Fruit fly (Drosophila melanogaster): ENCODE results near the gene promL.

Gene promL

DNA sequence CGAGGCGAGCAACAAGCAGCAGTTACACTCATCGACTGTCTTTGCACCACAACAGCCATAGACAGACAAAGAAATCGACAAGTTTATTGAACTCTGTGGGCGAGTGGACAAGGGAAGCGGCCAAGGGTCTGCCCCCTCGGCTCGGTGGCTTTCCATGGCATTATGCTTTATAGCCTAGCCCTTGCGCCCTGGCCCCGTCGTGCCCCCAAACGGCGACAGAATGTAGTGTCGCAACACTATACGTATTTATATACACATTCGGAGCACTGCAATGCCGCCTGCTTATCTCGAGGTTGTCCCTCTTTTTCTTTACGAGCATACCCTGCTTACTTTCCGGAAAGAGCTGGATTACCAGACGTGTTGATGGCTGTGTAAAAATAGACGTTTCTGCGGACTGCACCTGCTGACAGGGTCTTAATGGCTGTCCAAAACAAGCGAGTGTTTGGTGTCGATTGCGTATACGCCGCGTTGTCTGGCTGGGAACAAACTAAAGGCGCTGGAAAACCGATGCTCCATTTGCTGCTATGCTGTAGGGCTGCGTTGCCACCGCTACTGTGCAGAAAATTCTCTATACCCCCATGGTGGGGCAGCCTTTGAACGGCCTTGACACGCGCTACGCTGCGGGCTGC is 4.7 kb downstream of the promL start:
- TF ChIP-seq Vsx2 (GFP tag; optimal IDR thresholded peaks at IDR 0.05; ENCODE audit: partially characterized antibody) (no peak), ey (GFP tag; optimal IDR thresholded peaks at IDR 0.05) (no peak), dsf (GFP tag; optimal IDR thresholded peaks at IDR 0.05; ENCODE audit: borderline replicate concordance) (no peak)

- TF ChIP-seq sv (GFP tag; optimal IDR thresholded peaks at IDR 0.05) (no peak), OdsH (GFP tag; optimal IDR thresholded peaks at IDR 0.05) (no peak), Sp1 (GFP tag; optimal IDR thresholded peaks at IDR 0.05) (peak; percentile 8), fru (GFP tag; optimal IDR thresholded peaks at IDR 0.05) (no peak)
Measured at dm6 chr3L:3121769-3122432, 5.6 kb downstream of the promL start.

- TF ChIP-seq Hnf4 (GFP tag; optimal IDR thresholded peaks at IDR 0.05) (no peak), Sp1 (GFP tag; optimal IDR thresholded peaks at IDR 0.05) (no peak), woc (GFP tag; optimal IDR thresholded peaks at IDR 0.05) (no peak), brk (GFP tag; optimal IDR thresholded peaks at IDR 0.05) (no peak), CG9705 (GFP tag; optimal IDR thresholded peaks at IDR 0.05) (no peak), N (GFP tag; optimal IDR thresholded peaks at IDR 0.05) (no peak), lola (GFP tag; optimal IDR thresholded peaks at IDR 0.05) (no peak), Abd-B (GFP tag; optimal IDR thresholded peaks at IDR 0.05) (no peak)
Measured at dm6 chr3L:3114367-3114766, 13.2 kb downstream of the promL start, which contains the start of gene CG45067. CG45067 (minus strand) TSS chr3L:3114467.

DNA sequence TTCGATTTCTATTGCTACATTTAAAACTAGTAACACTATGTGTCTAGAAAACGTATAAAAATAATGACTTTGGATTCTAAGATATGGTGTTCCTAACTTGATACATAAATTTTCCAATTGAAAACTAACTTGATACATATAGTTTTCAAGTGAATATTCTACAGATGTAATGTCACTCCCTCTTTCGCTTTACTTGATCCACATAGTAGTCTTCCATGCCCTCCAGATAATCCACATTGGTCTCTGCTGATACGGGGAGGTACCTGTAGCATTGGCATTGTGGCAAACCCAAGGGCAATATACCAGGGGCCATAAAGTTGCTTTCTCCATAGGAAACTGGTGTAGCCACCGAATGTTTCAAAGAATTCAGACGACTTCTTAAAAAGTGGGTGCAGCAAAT is 16.4 kb downstream of the promL start, which contains the start of gene CG45066:
Gene CG45066, minus strand, starts transcription at position 101 of the 400 bp plus-strand sequence.
- TF ChIP-seq h (GFP tag; optimal IDR thresholded peaks at IDR 0.05) (no peak), Vsx2 (GFP tag; optimal IDR thresholded peaks at IDR 0.05; ENCODE audit: partially characterized antibody) (no peak), fru (GFP tag; optimal IDR thresholded peaks at IDR 0.05) (no peak), sage (GFP tag; optimal IDR thresholded peaks at IDR 0.05) (no peak), GATAd (GFP tag; optimal IDR thresholded peaks at IDR 0.05) (no peak), CrebA (GFP tag; optimal IDR thresholded peaks at IDR 0.05; ENCODE audit: borderline replicate concordance) (no peak), dl (GFP tag; optimal IDR thresholded peaks at IDR 0.05; ENCODE audit: insufficient read depth in 1 of 2, partially characterized antibody in 2 of 2) (no peak), Dif (GFP tag; optimal IDR thresholded peaks at IDR 0.05; ENCODE audit: partially characterized antibody) (no peak), Rel (GFP tag; optimal IDR thresholded peaks at IDR 0.05) (no peak), Rel (tag; optimal IDR thresholded peaks at IDR 0.05) (no peak), jim (GFP tag; optimal IDR thresholded peaks at IDR 0.05) (no peak), foxo (GFP tag; optimal IDR thresholded peaks at IDR 0.05) (no peak)

dm6 chr3L:3109417-3110090 is 18.0 kb downstream of the promL start:
- TF ChIP-seq Rel (GFP tag; optimal IDR thresholded peaks at IDR 0.05) (no peak), Rel (tag; optimal IDR thresholded peaks at IDR 0.05) (no peak), woc (GFP tag; optimal IDR thresholded peaks at IDR 0.05) (peak; percentile 85), tai (GFP tag; optimal IDR thresholded peaks at IDR 0.05) (peak; percentile 3), Abd-B (GFP tag; optimal IDR thresholded peaks at IDR 0.05) (no peak), rgr (GFP tag; optimal IDR thresholded peaks at IDR 0.05) (no peak), psq (GFP tag; optimal IDR thresholded peaks at IDR 0.05) (peak; percentile 81), HLH106 (tag; optimal IDR thresholded peaks at IDR 0.05) (peak; percentile 41), OdsH (GFP tag; optimal IDR thresholded peaks at IDR 0.05) (no peak), Dif (GFP tag; optimal IDR thresholded peaks at IDR 0.05; ENCODE audit: partially characterized antibody) (peak; percentile 44), ey (GFP tag; optimal IDR thresholded peaks at IDR 0.05) (peak; percentile 22)

Data from whole organism, wandering third instar larva.